Worm (Caenorhabditis elegans) whole organism, L2 larva: ENCODE measurements around the gene msp-63.
A peak's percentile ranks its signal among the peaks of the same experiment; 100 is the strongest.

ENCODE experiments used
- C34F6.9 ChIP-seq: fragments of 150-350 bp; optimal IDR thresholded peaks from 2 replicates; lab custom pipeline; 2014; ENCODE audit warnings: missing biosample characterization, missing genetic modification characterization
- F13H6.1 ChIP-seq: sonication (generic microtip); optimal IDR thresholded peaks from 2 replicates; lab custom pipeline; 2016; ENCODE audit warnings: missing genetic modification characterization, missing compliant biosample characterization
- R02D3.7 ChIP-seq: fragments of 150-350 bp; optimal IDR thresholded peaks from 2 replicates; lab custom pipeline; 2014; ENCODE audit warnings: missing biosample characterization, missing genetic modification characterization
- Y55F3AM.14 ChIP-seq: fragments of 200-800 bp; sonication (Bioruptor generic); optimal IDR thresholded peaks from 2 replicates; lab custom pipeline; 2018; ENCODE audit warnings: mild to moderate bottlenecking, missing genetic modification characterization, missing compliant biosample characterization
- ZK546.5 ChIP-seq: sonication (generic microtip); optimal IDR thresholded peaks from 2 replicates; lab custom pipeline; 2017; ENCODE audit warnings: missing biosample characterization, missing genetic modification characterization
- alr-1 ChIP-seq: fragments of 150-350 bp; optimal IDR thresholded peaks from 2 replicates; lab custom pipeline; 2014; ENCODE audit warnings: missing biosample characterization, missing genetic modification characterization
- aly-2 ChIP-seq: fragments of 150-350 bp; optimal IDR thresholded peaks from 2 replicates; lab custom pipeline; 2014; ENCODE audit warnings: missing biosample characterization, missing genetic modification characterization
- blmp-1 ChIP-seq: sonication (generic microtip); optimal IDR thresholded peaks from 2 replicates; lab custom pipeline; 2017; ENCODE audit warnings: missing genetic modification characterization, mild to moderate bottlenecking, missing compliant biosample characterization, antibody characterized with exemption, moderate library complexity; ENCODE audit not compliant: insufficient read depth
- ceh-16 ChIP-seq: fragments of 150-350 bp; optimal IDR thresholded peaks from 2 replicates; lab custom pipeline; 2014; ENCODE audit warnings: missing biosample characterization, missing genetic modification characterization
- ceh-82 ChIP-seq: fragments of 150-350 bp; optimal IDR thresholded peaks from 2 replicates; lab custom pipeline; 2014; ENCODE audit warnings: missing biosample characterization, missing genetic modification characterization
- crh-2 ChIP-seq: sonication (generic microtip); optimal IDR thresholded peaks from 2 replicates; lab custom pipeline; 2017; ENCODE audit warnings: missing biosample characterization, missing genetic modification characterization
- dmd-4 ChIP-seq: sonication (generic microtip); optimal IDR thresholded peaks from 2 replicates; lab custom pipeline; 2017; ENCODE audit warnings: missing biosample characterization, missing genetic modification characterization
- elt-1 ChIP-seq: fragments of 150-350 bp; optimal IDR thresholded peaks from 2 replicates; lab custom pipeline; 2014; ENCODE audit warnings: missing biosample characterization, missing genetic modification characterization
- elt-3 ChIP-seq: sonication (generic microtip); optimal IDR thresholded peaks from 2 replicates; lab custom pipeline; 2017; ENCODE audit warnings: missing biosample characterization, missing genetic modification characterization
- fos-1 ChIP-seq: fragments of 150-350 bp; optimal IDR thresholded peaks from 2 replicates; lab custom pipeline; 2014; ENCODE audit warnings: missing biosample characterization, missing genetic modification characterization
- gmeb-1 ChIP-seq: fragments of 150-350 bp; optimal IDR thresholded peaks from 2 replicates; lab custom pipeline; 2014; ENCODE audit warnings: missing biosample characterization, missing genetic modification characterization
- lin-11 ChIP-seq: fragments of 150-350 bp; sonication (generic microtip); optimal IDR thresholded peaks from 2 replicates; lab custom pipeline; 2014; ENCODE audit warnings: missing biosample characterization, missing genetic modification characterization, inconsistent platforms, mixed read lengths
- lin-13 ChIP-seq: fragments of 150-350 bp; optimal IDR thresholded peaks from 2 replicates; lab custom pipeline; 2014; ENCODE audit warnings: missing biosample characterization, missing genetic modification reagents, missing genetic modification characterization
- lin-39 ChIP-seq: fragments of 150-350 bp; optimal IDR thresholded peaks from 2 replicates; lab custom pipeline; 2014; ENCODE audit warnings: missing biosample characterization, missing genetic modification reagents, missing genetic modification characterization
- lsy-2 ChIP-seq, 2 experiments: fragments of 150-350 bp in 1 of 2; sonication (generic microtip) in 1 of 2; optimal IDR thresholded peaks; 2 replicates each; lab custom pipeline; 2014 to 2017; ENCODE audit warnings: missing biosample characterization in 2 of 2, missing genetic modification characterization in 2 of 2
- mab-5 ChIP-seq: fragments of 150-350 bp; optimal IDR thresholded peaks from 2 replicates; lab custom pipeline; 2014; ENCODE audit warnings: missing biosample characterization, missing genetic modification characterization
- mbf-1 ChIP-seq: sonication (generic microtip); optimal IDR thresholded peaks from 2 replicates; lab custom pipeline; 2017; ENCODE audit warnings: missing biosample characterization, missing genetic modification characterization
- mdl-1 ChIP-seq, 2 experiments: fragments of 150-350 bp in 1 of 2; sonication (generic microtip) in 1 of 2; optimal IDR thresholded peaks; 2 replicates each; lab custom pipeline; 2017; ENCODE audit warnings: missing biosample characterization in 2 of 2, missing genetic modification characterization in 2 of 2
- nhr-11 ChIP-seq: fragments of 150-350 bp; optimal IDR thresholded peaks from 2 replicates; lab custom pipeline; 2014; ENCODE audit warnings: missing biosample characterization, missing genetic modification characterization
- nhr-12 ChIP-seq: fragments of 150-350 bp; optimal IDR thresholded peaks from 2 replicates; lab custom pipeline; 2014; ENCODE audit warnings: missing biosample characterization, missing genetic modification characterization
- nhr-129 ChIP-seq: fragments of 150-350 bp; optimal IDR thresholded peaks from 2 replicates; lab custom pipeline; 2014; ENCODE audit warnings: missing biosample characterization, missing genetic modification characterization
- nhr-23 ChIP-seq: fragments of 150-350 bp; optimal IDR thresholded peaks from 2 replicates; lab custom pipeline; 2014; ENCODE audit warnings: missing biosample characterization, missing genetic modification reagents, missing genetic modification characterization
- nhr-25 ChIP-seq: fragments of 150-350 bp; sonication (generic microtip); optimal IDR thresholded peaks from 3 replicates; lab custom pipeline; 2014; ENCODE audit warnings: missing biosample characterization, missing genetic modification characterization
- nhr-6 ChIP-seq: fragments of 150-350 bp; optimal IDR thresholded peaks from 2 replicates; lab custom pipeline; 2014; ENCODE audit warnings: missing biosample characterization, missing genetic modification characterization
- nhr-77 ChIP-seq: fragments of 150-350 bp; optimal IDR thresholded peaks from 2 replicates; lab custom pipeline; 2014; ENCODE audit warnings: missing biosample characterization, missing genetic modification characterization
- sem-4 ChIP-seq: fragments of 150-350 bp; optimal IDR thresholded peaks from 2 replicates; lab custom pipeline; 2014; ENCODE audit warnings: missing biosample characterization, missing genetic modification reagents, missing genetic modification characterization
- skn-1 ChIP-seq: sonication (generic microtip); optimal IDR thresholded peaks from 2 replicates; lab custom pipeline; 2017; ENCODE audit warnings: missing biosample characterization, missing genetic modification characterization
- sma-3 ChIP-seq: sonication (generic microtip); optimal IDR thresholded peaks from 2 replicates; lab custom pipeline; 2016; ENCODE audit warnings: missing genetic modification reagents, missing genetic modification characterization, missing compliant biosample characterization
- sma-9 ChIP-seq, 2 experiments: fragments of 150-350 bp in 1 of 2; sonication (generic microtip) in 1 of 2; optimal IDR thresholded peaks; 2 replicates each; lab custom pipeline; 2014 to 2016; ENCODE audit warnings: missing genetic modification characterization in 2 of 2, mild to moderate bottlenecking in 1 of 2, missing biosample characterization in 1 of 2, missing compliant biosample characterization in 1 of 2, missing genetic modification reagents in 1 of 2, moderate library complexity in 1 of 2
- snpc-4 ChIP-seq: fragments of 150-350 bp; optimal IDR thresholded peaks from 2 replicates; lab custom pipeline; 2014; ENCODE audit warnings: missing biosample characterization, missing genetic modification characterization
- unc-39 ChIP-seq: fragments of 150-350 bp; optimal IDR thresholded peaks from 2 replicates; lab custom pipeline; 2014; ENCODE audit warnings: missing biosample characterization, missing genetic modification characterization
- unc-55 ChIP-seq: fragments of 150-350 bp; sonication (generic microtip); optimal IDR thresholded peaks from 3 replicates; lab custom pipeline; 2014; ENCODE audit warnings: missing biosample characterization, missing genetic modification reagents, missing genetic modification characterization
- unc-62 ChIP-seq: fragments of 150-350 bp; optimal IDR thresholded peaks from 2 replicates; lab custom pipeline; 2014; ENCODE audit warnings: missing biosample characterization, missing genetic modification reagents, missing genetic modification characterization
- zag-1 ChIP-seq: fragments of 150-350 bp; optimal IDR thresholded peaks from 2 replicates; lab custom pipeline; 2014; ENCODE audit warnings: missing biosample characterization, missing genetic modification characterization
- ztf-1 ChIP-seq: fragments of 200-800 bp; sonication (Bioruptor generic); conservative IDR thresholded peaks from 2 replicates; pipeline ENCODE4 v1.3.6; 2022; ENCODE audit warnings: missing genetic modification characterization, missing compliant biosample characterization
- ztf-11 ChIP-seq: sonication (generic microtip); optimal IDR thresholded peaks from 2 replicates; lab custom pipeline; 2017; ENCODE audit warnings: missing biosample characterization, missing genetic modification characterization
- ztf-4 ChIP-seq: fragments of 150-350 bp; optimal IDR thresholded peaks from 2 replicates; lab custom pipeline; 2014; ENCODE audit warnings: missing biosample characterization, missing genetic modification characterization

msp-63 gene

DNA sequence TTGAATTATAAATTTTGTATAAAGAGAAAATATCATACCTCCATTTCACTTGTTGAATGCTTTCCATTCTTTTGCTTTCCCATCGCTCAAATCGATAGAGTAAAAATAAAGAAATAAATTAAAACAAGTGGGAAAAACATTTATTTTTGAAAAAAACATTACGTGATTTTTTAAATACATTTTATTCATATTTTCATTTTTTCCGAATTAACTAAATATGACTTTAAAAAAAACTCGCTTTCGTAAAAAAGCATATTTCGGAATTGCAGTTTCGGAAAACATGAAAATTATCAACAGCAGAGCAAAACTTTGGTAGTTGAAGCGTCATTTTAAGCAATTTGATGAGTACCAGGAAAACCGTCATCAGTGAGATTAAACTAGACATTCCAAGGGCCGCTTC is 2.3 kb upstream of the msp-63 start, which contains the start of gene K05F1.8:
Gene K05F1.8 (minus strand): TSS at position 101 of the 400 bp plus-strand sequence.
- TF ChIP-seq elt-3 (tag; lab: Kevin White, UChicago) (no peak), alr-1 (tag; lab: Kevin White, UChicago) (no peak), skn-1 (tag; lab: Kevin White, UChicago) (no peak), fos-1 (tag; lab: Kevin White, UChicago) (no peak), ZK546.5 (tag; lab: Kevin White, UChicago) (no peak), mdl-1 (tag; optimal IDR thresholded peaks at IDR 0.05; lab: Kevin White, UChicago) (no peak), nhr-6 (tag; lab: Kevin White, UChicago) (no peak), unc-39 (tag; lab: Kevin White, UChicago) (no peak), nhr-23 (tag; lab: Kevin White, UChicago) (no peak), unc-62 (no peak), nhr-25 (tag; lab: Kevin White, UChicago) (no peak)
- TF ChIP-seq, all 48 proteins: peak for 0

DNA sequence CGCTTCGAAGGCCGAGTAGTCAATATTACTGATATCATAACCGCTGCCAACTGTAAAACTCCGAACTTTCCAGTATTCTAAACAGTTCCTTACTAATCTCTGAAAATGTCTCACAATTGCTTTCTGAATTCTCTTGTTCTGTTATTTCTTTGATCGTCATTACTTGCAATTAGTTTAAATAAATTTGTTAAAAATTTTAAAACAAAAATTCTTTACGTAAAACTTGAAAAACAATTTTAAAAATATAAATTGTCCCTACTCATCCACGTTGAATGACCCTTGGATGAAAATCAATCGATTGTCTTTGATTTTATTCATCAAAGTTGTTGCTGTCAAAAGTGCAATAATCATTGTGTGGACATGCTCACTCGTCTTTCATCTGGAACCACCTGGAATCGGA is 3.1 kb downstream of the msp-63 start, which contains the start of gene acdh-8:
Gene acdh-8 (plus strand): TSS at position 301 of the 400 bp plus-strand sequence.
- TF ChIP-seq crh-2 (tag; lab: Kevin White, UChicago) (no peak), aly-2 (no peak), nhr-11 (tag; lab: Kevin White, UChicago) (no peak), fos-1 (tag; lab: Kevin White, UChicago) (no peak), nhr-12 (no peak), F13H6.1 (tag; lab: Kevin White, UChicago) (no peak), zag-1 (tag; lab: Kevin White, UChicago) (no peak), sem-4 (no peak), alr-1 (tag; lab: Kevin White, UChicago) (no peak), R02D3.7 (tag; lab: Kevin White, UChicago) (no peak), mdl-1 (tag; optimal IDR thresholded peaks at IDR 0.05; lab: Kevin White, UChicago) (no peak), ztf-11 (tag; lab: Kevin White, UChicago) (no peak), nhr-23 (tag; lab: Kevin White, UChicago) (no peak), dmd-4 (tag; lab: Kevin White, UChicago) (no peak)

DNA sequence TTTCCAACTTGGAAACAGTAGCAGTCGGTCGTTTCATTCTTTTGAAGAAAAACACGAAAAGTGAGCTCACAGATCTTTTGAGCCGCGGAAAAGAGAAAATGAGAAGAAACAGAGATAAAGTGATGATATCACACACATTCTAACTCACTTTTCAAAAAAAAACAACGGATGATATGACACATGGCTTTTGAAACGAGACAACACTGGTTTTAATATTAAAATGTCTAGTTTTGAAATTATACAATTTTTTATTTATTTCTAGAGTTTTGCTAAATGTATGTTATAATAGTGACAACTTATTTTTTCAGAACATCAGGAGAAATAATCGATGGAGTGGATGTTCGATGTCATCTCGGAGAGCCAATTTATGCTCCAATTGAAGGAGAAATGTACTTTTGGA is 4.8 kb downstream of the msp-63 start, which contains the start of gene K05F1.14:
Gene K05F1.14 (minus strand): TSS at position 101 of the 400 bp plus-strand sequence.
- TF ChIP-seq ztf-1 (GFP tag; lab: Robert Waterston, UW) (no peak), crh-2 (tag; lab: Kevin White, UChicago) (no peak), nhr-12 (no peak), mbf-1 (tag; lab: Kevin White, UChicago) (no peak), mab-5 (tag; lab: Kevin White, UChicago) (no peak), sem-4 (no peak), ceh-16 (tag; lab: Kevin White, UChicago) (no peak), alr-1 (tag; lab: Kevin White, UChicago) (no peak), ceh-82 (no peak), lin-13 (no peak), mdl-1 (tag; optimal IDR thresholded peaks at IDR 0.05; lab: Kevin White, UChicago) (no peak), lin-11 (tag; lab: Kevin White, UChicago) (no peak), ztf-4 (no peak), zag-1 (tag; lab: Kevin White, UChicago) (no peak), sma-9 (GFP tag; optimal IDR thresholded peaks at IDR 0.05; lab: Kevin White, UChicago) (no peak), sma-9 (tag; optimal IDR thresholded peaks at IDR 0.05; lab: Kevin White, UChicago) (no peak), nhr-77 (tag; lab: Kevin White, UChicago) (no peak), fos-1 (tag; lab: Kevin White, UChicago) (no peak), unc-62 (no peak), blmp-1 (tag; lab: Kevin White, UChicago) (no peak)

DNA sequence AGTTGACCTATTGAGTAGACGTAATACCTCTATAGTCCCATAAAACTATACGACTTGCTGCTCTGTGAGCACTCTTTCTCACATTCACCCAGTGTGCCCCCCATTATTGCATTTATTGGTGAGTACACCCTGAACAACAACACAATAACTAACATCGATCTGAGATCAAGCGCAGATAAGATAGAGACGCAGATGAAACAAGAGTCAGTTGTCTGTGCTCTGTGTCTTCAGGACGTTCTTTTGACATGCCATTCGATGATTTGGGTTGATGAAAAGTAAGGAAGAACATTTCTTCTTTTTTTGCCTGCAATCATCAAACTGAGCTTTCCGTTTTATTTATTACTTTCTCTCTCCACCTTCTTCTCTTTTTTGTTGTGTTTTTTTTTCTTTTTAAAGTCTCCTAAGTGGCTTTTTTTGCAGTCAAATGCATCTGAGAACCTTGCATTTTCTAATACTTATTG is 6.9 kb downstream of the msp-63 start, which contains the start of gene lect-2:
Gene lect-2 (plus strand): TSS at position 411 of the 461 bp plus-strand sequence.
- TF ChIP-seq aly-2 (no peak), ZK546.5 (tag; lab: Kevin White, UChicago) (no peak), Y55F3AM.14 (no peak), mab-5 (tag; lab: Kevin White, UChicago) (no peak), sma-3 (GFP tag; lab: Kevin White, UChicago) (no peak), unc-55 (GFP tag; lab: Kevin White, UChicago) (no peak), ztf-11 (tag; lab: Kevin White, UChicago) (no peak), mbf-1 (tag; lab: Kevin White, UChicago) (no peak), snpc-4 (tag; lab: Kevin White, UChicago) (no peak), F13H6.1 (tag; lab: Kevin White, UChicago) (peak; percentile 22), crh-2 (tag; lab: Kevin White, UChicago) (no peak), lsy-2 (tag; optimal IDR thresholded peaks at IDR 0.05; lab: Kevin White, UChicago) (peak in 1 of 2 experiments; percentile 28), sem-4 (no peak), dmd-4 (tag; lab: Kevin White, UChicago) (no peak), elt-1 (tag; lab: Kevin White, UChicago) (peak; percentile 39), gmeb-1 (no peak), ztf-1 (GFP tag; lab: Robert Waterston, UW) (no peak), lin-11 (tag; lab: Kevin White, UChicago) (no peak), zag-1 (tag; lab: Kevin White, UChicago) (no peak), nhr-11 (tag; lab: Kevin White, UChicago) (no peak), sma-9 (GFP tag; optimal IDR thresholded peaks at IDR 0.05; lab: Kevin White, UChicago) (peak; percentile 65), sma-9 (tag; optimal IDR thresholded peaks at IDR 0.05; lab: Kevin White, UChicago) (no peak), fos-1 (tag; lab: Kevin White, UChicago) (no peak), C34F6.9 (peak; percentile 11), alr-1 (tag; lab: Kevin White, UChicago) (no peak), unc-39 (tag; lab: Kevin White, UChicago) (no peak), nhr-129 (tag; lab: Kevin White, UChicago) (peak; percentile 40), R02D3.7 (tag; lab: Kevin White, UChicago) (no peak), lin-39 (no peak), blmp-1 (tag; lab: Kevin White, UChicago) (no peak)
